Fruit fly (Drosophila melanogaster) whole organism, embryonic: Measurements from ENCODE around the gene CG2182.

Experiments used
- CG10959 ChIP-seq: fragments of 200-800 bp; sonication (Bioruptor generic); IDR thresholded peaks from 2 replicates; pipeline ENCODE4 v1.3.6; 2022; ENCODE audit warnings: missing biosample characterization, missing genetic modification characterization
- CG11456 ChIP-seq: fragments of 200-800 bp; sonication (Bioruptor generic); IDR thresholded peaks from 3 replicates; pipeline ENCODE4 v1.3.6; 2022; ENCODE audit warnings: missing biosample characterization, missing genetic modification characterization
- CG12219 ChIP-seq: fragments of 200-800 bp; sonication (Bioruptor generic); optimal IDR thresholded peaks from 3 replicates; lab custom pipeline; 2018; ENCODE audit warnings: missing biosample characterization, mild to moderate bottlenecking, missing genetic modification characterization
- CG13424 ChIP-seq: fragments of 200-800 bp; sonication (Bioruptor generic); optimal IDR thresholded peaks from 2 replicates; lab custom pipeline; 2019; ENCODE audit warnings: missing biosample characterization, mild to moderate bottlenecking, missing genetic modification characterization, moderate library complexity
- CG14667 ChIP-seq: fragments of 200-800 bp; sonication (Bioruptor generic); IDR thresholded peaks from 2 replicates; pipeline ENCODE4 v1.3.6; 2022; ENCODE audit warnings: missing biosample characterization, missing genetic modification characterization
- CG17912 ChIP-seq: fragments of 200-800 bp; sonication (Bioruptor generic); optimal IDR thresholded peaks from 2 replicates; lab custom pipeline; 2018; ENCODE audit warnings: missing biosample characterization, mild to moderate bottlenecking, missing genetic modification characterization
- CG18476 ChIP-seq: fragments of 200-800 bp; sonication (Bioruptor generic); optimal IDR thresholded peaks from 2 replicates; lab custom pipeline; 2016; ENCODE audit warnings: missing biosample characterization, mild to moderate bottlenecking, missing genetic modification characterization
- CG18599 ChIP-seq: fragments of 200-800 bp; sonication (Bioruptor generic); optimal IDR thresholded peaks from 3 replicates; lab custom pipeline; 2017; ENCODE audit warnings: missing biosample characterization, missing genetic modification characterization, mild to moderate bottlenecking, moderate library complexity, missing genetic modification reagents
- CG31365 ChIP-seq: fragments of 200-800 bp; sonication (Bioruptor generic); optimal IDR thresholded peaks from 2 replicates; lab custom pipeline; 2018; ENCODE audit warnings: missing biosample characterization, mild to moderate bottlenecking, missing genetic modification characterization
- CG3281 ChIP-seq: fragments of 200-800 bp; sonication (Bioruptor generic); optimal IDR thresholded peaks from 3 replicates; lab custom pipeline; 2017; ENCODE audit warnings: missing biosample characterization, mild to moderate bottlenecking, missing genetic modification characterization
- CG3407 ChIP-seq: fragments of 200-800 bp; sonication (Bioruptor generic); optimal IDR thresholded peaks from 2 replicates; lab custom pipeline; 2018; ENCODE audit warnings: missing biosample characterization, mild to moderate bottlenecking, missing genetic modification characterization
- CG3995 ChIP-seq: fragments of 200-800 bp; sonication (Bioruptor generic); optimal IDR thresholded peaks from 3 replicates; lab custom pipeline; 2016; ENCODE audit warnings: missing biosample characterization, missing genetic modification characterization
- CG4282 ChIP-seq: fragments of 200-800 bp; sonication (Bioruptor generic); optimal IDR thresholded peaks from 2 replicates; lab custom pipeline; 2016; ENCODE audit warnings: missing biosample characterization, missing genetic modification characterization
- CG4424 ChIP-seq: fragments of 200-800 bp; sonication (Bioruptor generic); optimal IDR thresholded peaks from 3 replicates; lab custom pipeline; 2016; ENCODE audit warnings: missing biosample characterization, missing genetic modification characterization
- CG4854 ChIP-seq: fragments of 200-800 bp; sonication (Bioruptor generic); optimal IDR thresholded peaks from 2 replicates; lab custom pipeline; 2016; ENCODE audit warnings: missing biosample characterization, missing genetic modification characterization, inconsistent platforms
- CG7372 ChIP-seq: fragments of 200-800 bp; sonication (Bioruptor generic); IDR thresholded peaks from 2 replicates; pipeline ENCODE4 v1.3.6; 2022; ENCODE audit warnings: missing biosample characterization, missing genetic modification characterization
- CG9609 ChIP-seq: fragments of 200-800 bp; sonication (Bioruptor generic); optimal IDR thresholded peaks from 3 replicates; lab custom pipeline; 2016; ENCODE audit warnings: missing biosample characterization, missing genetic modification characterization
- CG9727 ChIP-seq: fragments of 200-800 bp; sonication (Bioruptor generic); optimal IDR thresholded peaks from 3 replicates; lab custom pipeline; 2017; ENCODE audit warnings: missing biosample characterization, mild to moderate bottlenecking, missing genetic modification characterization
- CTCF ChIP-seq: fragments of 200-800 bp; sonication (Bioruptor generic); optimal IDR thresholded peaks from 2 replicates; lab custom pipeline; 2017; ENCODE audit warnings: missing biosample characterization, mild to moderate bottlenecking, missing genetic modification characterization, moderate library complexity
- Drgx ChIP-seq: fragments of 200-800 bp; sonication (Bioruptor generic); IDR thresholded peaks from 2 replicates; pipeline ENCODE4 v1.3.6; 2022; ENCODE audit warnings: missing biosample characterization, missing genetic modification characterization
- ERR ChIP-seq: fragments of 200-800 bp; sonication (Bioruptor generic); optimal IDR thresholded peaks from 2 replicates; lab custom pipeline; 2016; ENCODE audit warnings: missing biosample characterization, missing genetic modification characterization
- Myb ChIP-seq: fragments of 200-800 bp; sonication (Bioruptor generic); optimal IDR thresholded peaks from 2 replicates; lab custom pipeline; 2016; ENCODE audit warnings: missing biosample characterization, missing genetic modification characterization
- Oaz ChIP-seq: fragments of 200-800 bp; sonication (Bioruptor generic); IDR thresholded peaks from 2 replicates; pipeline ENCODE4 v1.3.6; 2022; ENCODE audit warnings: missing biosample characterization, missing genetic modification characterization
- Optix ChIP-seq: fragments of 200-800 bp; sonication (Bioruptor generic); IDR thresholded peaks from 3 replicates; pipeline ENCODE4 v1.3.6; 2022; ENCODE audit warnings: missing biosample characterization, missing genetic modification characterization
- Ravus ChIP-seq: fragments of 200-800 bp; sonication (Bioruptor generic); IDR thresholded peaks from 2 replicates; pipeline ENCODE4 v1.3.6; 2022; ENCODE audit warnings: missing biosample characterization, missing genetic modification characterization
- Rx ChIP-seq: fragments of 200-800 bp; sonication (Bioruptor generic); IDR thresholded peaks from 2 replicates; pipeline ENCODE4 v1.3.6; 2022; ENCODE audit warnings: missing biosample characterization, missing genetic modification characterization
- Six4 ChIP-seq: fragments of 200-800 bp; sonication (Bioruptor generic); optimal IDR thresholded peaks from 2 replicates; lab custom pipeline; 2016; ENCODE audit warnings: missing biosample characterization, missing genetic modification characterization
- Sry-δ ChIP-seq: fragments of 200-800 bp; sonication (Bioruptor generic); optimal IDR thresholded peaks from 2 replicates; lab custom pipeline; 2016; ENCODE audit warnings: missing biosample characterization, missing genetic modification characterization
- Vsx1 ChIP-seq: fragments of 200-800 bp; sonication (Bioruptor generic); optimal IDR thresholded peaks from 2 replicates; lab custom pipeline; 2017; ENCODE audit warnings: missing biosample characterization, mild to moderate bottlenecking, missing genetic modification characterization, missing genetic modification reagents
- ase ChIP-seq: fragments of 200-800 bp; sonication (Bioruptor generic); IDR thresholded peaks from 3 replicates; pipeline ENCODE4 v1.3.6; 2022; ENCODE audit warnings: missing biosample characterization, missing genetic modification characterization
- ato ChIP-seq: fragments of 200-800 bp; sonication (Bioruptor generic); IDR thresholded peaks from 2 replicates; pipeline ENCODE4 v1.3.6; 2022; ENCODE audit warnings: missing biosample characterization, missing genetic modification characterization; ENCODE audit not compliant: partially characterized antibody
- crol ChIP-seq: fragments of 200-800 bp; sonication (Bioruptor generic); IDR thresholded peaks from 2 replicates; pipeline ENCODE4 v1.3.6; 2022; ENCODE audit warnings: missing biosample characterization, missing genetic modification characterization
- ems ChIP-seq: fragments of 200-800 bp; sonication (Bioruptor generic); optimal IDR thresholded peaks from 3 replicates; lab custom pipeline; 2016; ENCODE audit warnings: missing biosample characterization, missing genetic modification characterization
- fd102C ChIP-seq: fragments of 200-800 bp; sonication (Bioruptor generic); optimal IDR thresholded peaks from 2 replicates; lab custom pipeline; 2018; ENCODE audit warnings: missing biosample characterization, mild to moderate bottlenecking, missing genetic modification characterization, moderate library complexity
- gcm ChIP-seq: fragments of 200-800 bp; sonication (Bioruptor generic); optimal IDR thresholded peaks from 2 replicates; lab custom pipeline; 2019; ENCODE audit warnings: missing biosample characterization, mild to moderate bottlenecking, missing genetic modification characterization, moderate library complexity
- gem ChIP-seq: fragments of 200-800 bp; sonication (Bioruptor generic); optimal IDR thresholded peaks from 2 replicates; lab custom pipeline; 2019; ENCODE audit warnings: missing biosample characterization, mild to moderate bottlenecking, missing genetic modification characterization, moderate library complexity
- hkb ChIP-seq, 2 experiments: fragments of 200-800 bp in 1 of 2; fragments of >200 bp in 1 of 2; sonication (Bioruptor generic) in 1 of 2; IDR thresholded peaks in 1 of 2; optimal IDR thresholded peaks in 1 of 2; 2 replicates each; pipeline versions ENCODE4 v1.3.6 to Lab custom; 2017 to 2022; ENCODE audit warnings: missing biosample characterization in 1 of 2, missing genetic modification characterization in 1 of 2
- jumu ChIP-seq: fragments of 200-800 bp; sonication (Bioruptor generic); optimal IDR thresholded peaks from 3 replicates; lab custom pipeline; 2016; ENCODE audit warnings: missing biosample characterization, missing genetic modification characterization
- knrl ChIP-seq: fragments of 200-800 bp; sonication (Bioruptor generic); IDR thresholded peaks from 3 replicates; pipeline ENCODE4 v1.3.6; 2022; ENCODE audit warnings: missing biosample characterization, missing genetic modification characterization; ENCODE audit not compliant: partially characterized antibody
- lab ChIP-seq: fragments of 200-800 bp; sonication (Bioruptor generic); optimal IDR thresholded peaks from 3 replicates; lab custom pipeline; 2017; ENCODE audit warnings: missing biosample characterization, missing genetic modification characterization, mild to moderate bottlenecking, moderate library complexity, missing genetic modification reagents
- pros ChIP-seq: fragments of 200-800 bp; sonication (Bioruptor generic); optimal IDR thresholded peaks from 3 replicates; lab custom pipeline; 2019; ENCODE audit warnings: missing biosample characterization, mild to moderate bottlenecking, missing genetic modification characterization, moderate library complexity
- sisA ChIP-seq: fragments of 200-800 bp; sonication (Bioruptor generic); IDR thresholded peaks from 2 replicates; pipeline ENCODE4 v1.3.6; 2022; ENCODE audit warnings: missing biosample characterization, missing genetic modification characterization
- slou ChIP-seq: fragments of 200-800 bp; sonication (Bioruptor generic); optimal IDR thresholded peaks from 3 replicates; lab custom pipeline; 2016; ENCODE audit warnings: missing biosample characterization, missing genetic modification characterization
- sna ChIP-seq: fragments of 200-800 bp; sonication (Bioruptor generic); IDR thresholded peaks from 2 replicates; pipeline ENCODE4 v1.3.6; 2022; ENCODE audit warnings: missing biosample characterization, missing genetic modification characterization; ENCODE audit not compliant: partially characterized antibody
- so ChIP-seq: fragments of 200-800 bp; sonication (Bioruptor generic); IDR thresholded peaks from 3 replicates; pipeline ENCODE4 v1.3.6; 2022; ENCODE audit warnings: missing biosample characterization, missing genetic modification characterization
- sqz ChIP-seq: fragments of 200-800 bp; sonication (Bioruptor generic); optimal IDR thresholded peaks from 3 replicates; lab custom pipeline; 2018; ENCODE audit warnings: missing biosample characterization, mild to moderate bottlenecking, missing genetic modification characterization
- stwl ChIP-seq: fragments of 200-800 bp; sonication (Bioruptor generic); optimal IDR thresholded peaks from 3 replicates; lab custom pipeline; 2018; ENCODE audit warnings: missing biosample characterization, mild to moderate bottlenecking, missing genetic modification characterization, moderate library complexity
- twi ChIP-seq: fragments of 200-800 bp; optimal IDR thresholded peaks from 2 replicates; lab custom pipeline; 2019; ENCODE audit warnings: missing biosample characterization, mild to moderate bottlenecking, missing genetic modification characterization, moderate library complexity
- unc-4 ChIP-seq: fragments of 200-800 bp; sonication (Bioruptor generic); IDR thresholded peaks from 2 replicates; pipeline ENCODE4 v1.3.6; 2022; ENCODE audit warnings: missing biosample characterization, missing genetic modification characterization; ENCODE audit not compliant: partially characterized antibody
- wor ChIP-seq: fragments of 200-800 bp; sonication (Bioruptor generic); IDR thresholded peaks from 2 replicates; pipeline ENCODE4 v1.3.6; 2022; ENCODE audit warnings: missing biosample characterization, missing genetic modification characterization

Gene CG2182

DNA sequence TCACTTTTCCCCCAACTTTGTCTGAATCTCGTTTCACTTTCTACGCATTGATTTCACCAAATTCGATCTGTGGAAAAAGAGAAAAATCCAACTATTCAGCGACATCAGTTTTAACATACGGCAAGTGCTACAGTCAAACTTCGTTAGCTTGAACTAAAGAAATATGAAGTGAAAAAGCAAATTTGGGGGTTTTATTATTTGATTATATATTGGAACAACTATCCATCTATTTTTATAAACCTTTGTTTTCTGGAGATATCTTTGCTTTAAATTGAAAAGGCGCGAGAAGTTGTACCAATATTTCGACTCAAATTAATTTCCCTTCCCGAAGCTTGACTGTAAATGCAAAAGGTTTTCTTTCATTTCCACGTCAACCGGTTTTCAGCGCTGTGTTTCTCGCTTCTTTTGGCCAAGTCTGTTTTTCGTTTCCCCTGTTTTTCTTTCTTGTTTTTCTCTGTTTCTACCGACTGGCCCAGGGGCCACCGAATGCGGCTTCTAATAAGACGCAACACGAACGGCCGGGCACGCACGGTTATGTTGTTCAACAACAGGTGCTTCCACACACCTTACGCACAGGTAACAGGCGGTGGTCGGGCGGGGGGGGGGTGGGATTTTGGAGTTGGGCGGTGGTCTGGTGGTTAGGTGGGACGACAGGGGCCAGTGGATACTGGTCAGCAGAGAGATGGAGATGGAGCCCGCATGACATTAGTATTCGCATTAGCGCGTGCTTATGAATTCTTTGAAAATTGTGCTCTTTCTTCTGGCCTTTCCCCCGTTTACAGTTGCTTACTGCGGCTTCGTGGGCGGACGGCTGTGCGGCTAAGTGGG is 23.4 kb upstream of the CG2182 start (continued):
- TF ChIP-seq stwl (tag; lab: Kevin White, UChicago) (no peak), Oaz (GFP tag; lab: Robert Waterston, UW) (no peak), knrl (no peak), CG13424 (tag; lab: Kevin White, UChicago) (peak; percentile 73), CG18599 (GFP tag; lab: Kevin White, UChicago) (peak; percentile 40), twi (tag; lab: Kevin White, UChicago) (peak; percentile 14), slou (GFP tag; lab: Kevin White, UChicago) (no peak), so (GFP tag; lab: Robert Waterston, UW) (no peak), fd102C (GFP tag; lab: Kevin White, UChicago) (no peak), Vsx1 (no peak), CG18476 (GFP tag; lab: Kevin White, UChicago) (peak; percentile 24), CG3281 (GFP tag; lab: Kevin White, UChicago) (peak; percentile 3), Optix (GFP tag; lab: Robert Waterston, UW) (no peak), CG14667 (GFP tag; lab: Robert Waterston, UW) (no peak), lab (GFP tag; lab: Kevin White, UChicago) (no peak), pros (GFP tag; lab: Kevin White, UChicago) (peak; percentile 58), CG3407 (GFP tag; lab: Kevin White, UChicago) (peak; percentile 60), gem (tag; lab: Kevin White, UChicago) (peak; percentile 83), CG4424 (GFP tag; lab: Kevin White, UChicago) (peak; percentile 63), ERR (GFP tag; lab: Kevin White, UChicago) (no peak), jumu (peak; percentile 36), CG31365 (tag; lab: Kevin White, UChicago) (no peak), Rx (GFP tag; lab: Robert Waterston, UW) (no peak), CG17912 (GFP tag; lab: Kevin White, UChicago) (no peak), ase (GFP tag; lab: Robert Waterston, UW) (0 out of 3 replicates have a peak, but pooled peaks have one; percentile 11), gcm (peak; percentile 52), CG9609 (GFP tag; lab: Kevin White, UChicago) (no peak), sqz (GFP tag; lab: Kevin White, UChicago) (no peak), CG10959 (GFP tag; lab: Robert Waterston, UW) (no peak), crol (GFP tag; lab: Robert Waterston, UW) (peak; percentile 92), hkb (optimal IDR thresholded peaks at IDR 0.05; lab: Kevin White, UChicago) (no peak), hkb (GFP tag; IDR thresholded peaks at IDR 0.05; lab: Robert Waterston, UW) (peak; percentile 74), ems (GFP tag; lab: Kevin White, UChicago) (no peak), Myb (GFP tag; lab: Kevin White, UChicago) (no peak), Ravus (no peak), Sry-δ (GFP tag; lab: Kevin White, UChicago) (no peak), sna (GFP tag; lab: Robert Waterston, UW) (no peak), CG3995 (no peak), CG12219 (GFP tag; lab: Kevin White, UChicago) (peak; percentile 48), sisA (no peak), ato (GFP tag; lab: Robert Waterston, UW) (no peak), CG9727 (no peak), Drgx (GFP tag; lab: Robert Waterston, UW) (peak; percentile 84), CG4854 (GFP tag; lab: Kevin White, UChicago) (peak; percentile 9), Six4 (GFP tag; lab: Kevin White, UChicago) (no peak), wor (GFP tag; lab: Robert Waterston, UW) (peak; percentile 16; the same call in 1 of the 2 replicates), CTCF (GFP tag; lab: Kevin White, UChicago) (no peak), CG7372 (GFP tag; lab: Robert Waterston, UW) (no peak), unc-4 (no peak), CG4282 (GFP tag; lab: Kevin White, UChicago) (no peak), CG11456 (no peak)
